Worm (Caenorhabditis elegans): ENCODE data around the gene C01G10.10.

C01G10.10 gene

ce11 chrV:15069435-15069985 is 12.7 kb downstream of the C01G10.10 start:
- TF ChIP-seq ztf-4 (tag; optimal IDR thresholded peaks at IDR 0.05) (no peak), ceh-16 (tag; optimal IDR thresholded peaks at IDR 0.05) (no peak), lsy-2 (tag; optimal IDR thresholded peaks at IDR 0.05) (peak in 1 of 2 experiments; percentile 70)

DNA sequence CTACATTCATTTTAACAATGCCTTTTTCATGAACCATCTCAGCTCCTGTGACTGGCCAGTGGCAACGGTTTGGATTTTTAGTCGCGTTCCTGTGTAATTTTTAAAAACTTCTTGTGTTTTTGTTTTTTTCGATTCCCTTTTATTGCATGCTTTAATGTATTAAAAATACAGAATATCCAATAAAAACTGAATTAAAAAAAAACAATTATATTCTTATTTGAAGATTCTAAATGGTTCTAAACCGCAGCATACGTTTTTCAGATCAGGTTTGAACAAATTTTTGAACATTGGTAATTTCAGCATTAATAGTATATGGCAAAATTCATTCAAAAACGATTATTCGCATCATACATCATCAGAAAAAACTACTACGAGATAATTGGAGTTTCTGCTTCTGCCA is 13.9 kb downstream of the C01G10.10 start, which contains the start of gene dnj-3:
dnj-3 (plus strand) TSS at position 301 of the 400 bp plus-strand sequence.
- TF ChIP-seq mbf-1 (tag; optimal IDR thresholded peaks at IDR 0.05) = no peak
- no peak for TF ChIP-seq egl-27 (tag; optimal IDR thresholded peaks at IDR 0.05)
- TF ChIP-seq alr-1 (tag; optimal IDR thresholded peaks at IDR 0.05) = no peak
- TF ChIP-seq unc-62 (GFP tag; optimal IDR thresholded peaks at IDR 0.05) = no peak
- TF ChIP-seq ceh-16 (tag; optimal IDR thresholded peaks at IDR 0.05) = no peak
- TF ChIP-seq ama-1 (optimal IDR thresholded peaks at IDR 0.05) = no peak
- TF ChIP-seq elt-3 (tag; optimal IDR thresholded peaks at IDR 0.05) = no peak
- no peak for TF ChIP-seq skn-1 (tag; optimal IDR thresholded peaks at IDR 0.05)
- no peak for TF ChIP-seq ztf-4 (tag; optimal IDR thresholded peaks at IDR 0.05)
- TF ChIP-seq fos-1 (tag; optimal IDR thresholded peaks at IDR 0.05) = no peak
- TF ChIP-seq nhr-10 (tag; optimal IDR thresholded peaks at IDR 0.05) = no peak

DNA sequence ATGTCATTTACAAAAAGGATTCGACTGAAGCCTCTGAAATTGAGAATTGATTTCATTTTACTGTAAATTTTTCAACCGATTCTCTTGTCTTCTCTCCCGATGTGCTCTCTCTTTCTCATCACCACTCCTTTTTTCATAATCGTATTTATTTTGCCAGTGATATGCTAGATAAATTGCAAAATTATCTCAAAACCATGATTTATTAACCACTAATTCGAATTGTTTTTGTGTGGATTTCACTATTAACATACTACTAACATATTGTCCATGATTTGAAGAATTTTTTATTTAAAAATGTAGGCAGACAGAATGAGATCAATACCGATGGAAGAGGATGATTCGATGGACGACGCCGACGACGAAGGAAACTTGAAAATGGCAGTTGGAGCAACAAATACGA is 15.1 kb downstream of the C01G10.10 start, which contains the start of gene C25D7.10:
C25D7.10 (plus strand) TSS at position 301 of the 400 bp plus-strand sequence.
- TF ChIP-seq sma-9 (GFP tag; optimal IDR thresholded peaks at IDR 0.05) = no peak
- no peak for TF ChIP-seq sma-9 (tag; optimal IDR thresholded peaks at IDR 0.05)
- no peak for TF ChIP-seq ZK546.5 (tag; optimal IDR thresholded peaks at IDR 0.05)
- TF ChIP-seq nhr-23 (tag; optimal IDR thresholded peaks at IDR 0.05) = no peak
- no peak for TF ChIP-seq nhr-77 (tag; optimal IDR thresholded peaks at IDR 0.05)
- TF ChIP-seq lsy-2 (tag; optimal IDR thresholded peaks at IDR 0.05) = no peak
- no peak for TF ChIP-seq lin-11 (tag; optimal IDR thresholded peaks at IDR 0.05)
- no peak for TF ChIP-seq zag-1 (tag; optimal IDR thresholded peaks at IDR 0.05)
- TF ChIP-seq ceh-16 (tag; optimal IDR thresholded peaks at IDR 0.05) = no peak
- no peak for TF ChIP-seq ztf-1 (GFP tag; conservative IDR thresholded peaks at IDR 0.05)
- TF ChIP-seq aly-2 (tag; optimal IDR thresholded peaks at IDR 0.05) = no peak
- TF ChIP-seq nhr-237 (tag; optimal IDR thresholded peaks at IDR 0.05) = no peak

DNA sequence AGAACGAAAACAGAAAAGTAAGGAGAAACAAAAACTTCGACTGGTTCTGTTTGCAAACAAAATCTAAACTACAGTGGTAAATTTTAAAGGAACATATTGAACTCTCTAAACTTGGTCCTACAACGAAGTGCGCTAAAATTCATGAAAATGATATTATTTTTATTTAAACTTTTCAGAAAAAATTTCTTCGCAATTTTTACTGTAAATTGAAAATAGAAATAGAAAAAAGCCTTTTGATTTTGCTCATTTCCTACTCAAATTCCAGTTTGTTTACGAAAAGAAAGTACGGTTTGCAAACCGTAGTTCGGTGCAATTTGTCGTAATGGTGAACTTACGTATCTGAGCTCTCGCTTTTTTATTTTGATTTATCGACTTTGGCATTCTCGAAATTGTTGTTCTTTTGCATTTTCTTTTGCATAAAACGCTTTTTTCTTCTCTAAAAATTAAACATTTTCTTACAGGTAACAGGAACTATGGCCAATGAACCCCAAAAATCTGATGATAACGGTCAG is 16.3 kb downstream of the C01G10.10 start, which contains the start of gene otub-1:
otub-1 (plus strand) TSS at position 462 of the 512 bp plus-strand sequence.
- no peak for TF ChIP-seq elt-1 (tag; optimal IDR thresholded peaks at IDR 0.05)
- TF ChIP-seq C34F6.9 (tag; optimal IDR thresholded peaks at IDR 0.05) = no peak
- TF ChIP-seq nhr-12 (tag; optimal IDR thresholded peaks at IDR 0.05) = no peak
- TF ChIP-seq alr-1 (tag; optimal IDR thresholded peaks at IDR 0.05) = no peak
- TF ChIP-seq lin-13 (GFP tag; optimal IDR thresholded peaks at IDR 0.05) = no peak
- TF ChIP-seq ztf-1 (GFP tag; conservative IDR thresholded peaks at IDR 0.05) = no peak
- no peak for TF ChIP-seq ceh-82 (tag; optimal IDR thresholded peaks at IDR 0.05)
- no peak for TF ChIP-seq nhr-237 (tag; optimal IDR thresholded peaks at IDR 0.05)
- TF ChIP-seq dmd-4 (tag; optimal IDR thresholded peaks at IDR 0.05) = no peak
- no peak for TF ChIP-seq mdl-1 (tag; optimal IDR thresholded peaks at IDR 0.05)
- TF ChIP-seq nhr-10 (tag; optimal IDR thresholded peaks at IDR 0.05) = no peak
- no peak for TF ChIP-seq Y55F3AM.14 (GFP tag; optimal IDR thresholded peaks at IDR 0.05)
- no peak for TF ChIP-seq lin-39 (tag; optimal IDR thresholded peaks at IDR 0.05)
- TF ChIP-seq R02D3.7 (tag; optimal IDR thresholded peaks at IDR 0.05) = no peak

ce11 chrV:15065068-15065744 is 17.0 kb downstream of the C01G10.10 start, which contains the start of gene C25D7.9:
TSS of gene C25D7.9 (plus strand) at chrV:15065135.
- TF ChIP-seq nhr-11 (tag; optimal IDR thresholded peaks at IDR 0.05) (no peak), ceh-82 (tag; optimal IDR thresholded peaks at IDR 0.05) (no peak), ztf-1 (GFP tag; conservative IDR thresholded peaks at IDR 0.05) (no peak), unc-55 (GFP tag; optimal IDR thresholded peaks at IDR 0.05) (peak; percentile 59), lin-11 (tag; optimal IDR thresholded peaks at IDR 0.05) (no peak), nhr-12 (tag; optimal IDR thresholded peaks at IDR 0.05) (no peak), lsy-2 (tag; optimal IDR thresholded peaks at IDR 0.05) (peak in 1 of 2 experiments; percentile 13), aly-2 (tag; optimal IDR thresholded peaks at IDR 0.05) (no peak), nhr-25 (tag; optimal IDR thresholded peaks at IDR 0.05) (no peak), gmeb-1 (tag; optimal IDR thresholded peaks at IDR 0.05) (peak; percentile 10), dmd-4 (tag; optimal IDR thresholded peaks at IDR 0.05) (no peak), nhr-10 (tag; optimal IDR thresholded peaks at IDR 0.05) (no peak), elt-3 (tag; optimal IDR thresholded peaks at IDR 0.05) (no peak), peb-1 (tag; optimal IDR thresholded peaks at IDR 0.05) (no peak), nhr-77 (tag; optimal IDR thresholded peaks at IDR 0.05) (no peak), sem-4 (tag; optimal IDR thresholded peaks at IDR 0.05) (no peak), R02D3.7 (tag; optimal IDR thresholded peaks at IDR 0.05) (no peak), elt-1 (tag; optimal IDR thresholded peaks at IDR 0.05) (no peak), nhr-21 (tag; optimal IDR thresholded peaks at IDR 0.05) (no peak), unc-62 (GFP tag; optimal IDR thresholded peaks at IDR 0.05) (no peak), unc-39 (tag; optimal IDR thresholded peaks at IDR 0.05) (no peak), nhr-237 (tag; optimal IDR thresholded peaks at IDR 0.05) (no peak), mdl-1 (tag; optimal IDR thresholded peaks at IDR 0.05) (no peak), Y55F3AM.14 (GFP tag; optimal IDR thresholded peaks at IDR 0.05) (no peak), fos-1 (tag; optimal IDR thresholded peaks at IDR 0.05) (no peak), alr-1 (tag; optimal IDR thresholded peaks at IDR 0.05) (no peak), ama-1 (optimal IDR thresholded peaks at IDR 0.05) (no peak), snpc-4 (tag; optimal IDR thresholded peaks at IDR 0.05) (no peak), ZK546.5 (tag; optimal IDR thresholded peaks at IDR 0.05) (no peak), nhr-23 (tag; optimal IDR thresholded peaks at IDR 0.05) (no peak), lin-13 (GFP tag; optimal IDR thresholded peaks at IDR 0.05) (peak; percentile 36)
